Fruit fly (Drosophila melanogaster): Measurements from ENCODE around the gene Arp3.

- TF ChIP-seq Jra (GFP tag; optimal IDR thresholded peaks at IDR 0.05) (no peak), h (GFP tag; optimal IDR thresholded peaks at IDR 0.05) (no peak), Dfd (GFP tag; optimal IDR thresholded peaks at IDR 0.05) (no peak), Hnf4 (GFP tag; optimal IDR thresholded peaks at IDR 0.05) (no peak)
Measured at dm6 chr3L:8073370-8073769, 42.3 kb downstream of the Arp3 start.
